Fruit fly (Drosophila melanogaster): ENCODE data around the gene CG3552.

CG3552 gene

dm6 chr3L:9503552-9504317 is 47.6 kb downstream of the CG3552 start:
- no peak for TF ChIP-seq CG17801 (GFP tag; optimal IDR thresholded peaks at IDR 0.05; ENCODE audit: partially characterized antibody)

dm6 chr3L:9504530-9504929 is 48.4 kb downstream of the CG3552 start:
- no peak for TF ChIP-seq CG17801 (GFP tag; optimal IDR thresholded peaks at IDR 0.05; ENCODE audit: partially characterized antibody)

- TF ChIP-seq CG17801 (GFP tag; optimal IDR thresholded peaks at IDR 0.05; ENCODE audit: partially characterized antibody) = no peak
These were observed 49.0 kb downstream of the CG3552 start, which contains the start of gene path for dm6 chr3L:9505007-9505712. Gene path (minus strand): TSS chr3L:9505328.

dm6 chr3L:9505713-9506062 is 49.6 kb downstream of the CG3552 start:
- no peak for TF ChIP-seq CG17801 (GFP tag; optimal IDR thresholded peaks at IDR 0.05; ENCODE audit: partially characterized antibody)

- TF ChIP-seq CG17801 (GFP tag; optimal IDR thresholded peaks at IDR 0.05; ENCODE audit: partially characterized antibody) = no peak
These were observed 50.3 kb downstream of the CG3552 start for dm6 chr3L:9506421-9506820.

dm6 chr3L:9508653-9509036 is 52.5 kb downstream of the CG3552 start:
- no peak for TF ChIP-seq CG17801 (GFP tag; optimal IDR thresholded peaks at IDR 0.05; ENCODE audit: partially characterized antibody)
